Worm (Caenorhabditis elegans) whole organism, L4 larva: ENCODE measurements around the gene ttc-7.
A peak's percentile ranks its signal among the peaks of the same experiment; 100 is the strongest.

ENCODE experiments used
- R02D3.7 ChIP-seq: fragments of 150-350 bp; sonication (generic microtip); optimal IDR thresholded peaks from 3 replicates; lab custom pipeline; 2014; ENCODE audit warnings: missing biosample characterization, missing genetic modification characterization
- ceh-82 ChIP-seq: sonication (generic microtip); optimal IDR thresholded peaks from 2 replicates; lab custom pipeline; 2017; ENCODE audit warnings: missing biosample characterization, missing genetic modification characterization
- lin-38 ChIP-seq: fragments of 200-800 bp; sonication (Bioruptor generic); IDR thresholded peaks from 2 replicates; pipeline ENCODE4 v1.3.6; 2022; ENCODE audit warnings: missing genetic modification reagents, missing genetic modification characterization, missing compliant biosample characterization
- lin-39 ChIP-seq: fragments of 150-350 bp; optimal IDR thresholded peaks from 2 replicates; lab custom pipeline; 2014; ENCODE audit warnings: missing biosample characterization, missing genetic modification reagents, missing genetic modification characterization
- nhr-28 ChIP-seq: fragments of 150-350 bp; optimal IDR thresholded peaks from 2 replicates; lab custom pipeline; 2014; ENCODE audit warnings: missing biosample characterization, missing genetic modification characterization
- skn-1 ChIP-seq: fragments of 150-350 bp; optimal IDR thresholded peaks from 2 replicates; lab custom pipeline; 2014; ENCODE audit warnings: missing biosample characterization, missing genetic modification characterization

DNA sequence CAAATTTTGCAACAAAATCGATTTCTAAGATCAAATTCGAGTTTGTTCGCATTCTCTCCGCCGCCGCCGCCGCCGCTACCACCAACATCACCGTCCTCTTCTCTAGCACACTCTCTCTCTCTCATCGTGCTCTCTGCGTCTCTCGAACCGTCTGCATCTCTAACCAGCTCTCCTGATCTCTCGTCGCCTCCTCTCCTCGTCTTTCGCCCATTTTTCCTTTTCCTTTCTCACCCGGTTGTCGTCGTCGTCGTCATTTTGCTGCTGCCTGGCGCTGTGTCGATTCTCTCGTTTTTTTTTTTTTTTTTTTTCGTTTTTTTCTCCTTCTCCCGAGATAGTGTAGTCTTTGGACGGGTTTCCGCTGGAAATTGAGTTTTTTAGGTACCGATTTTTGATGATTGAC lies 66.2 kb downstream of the ttc-7 start:
- TF ChIP-seq skn-1 (tag; lab: Kevin White, UChicago) (no peak), lin-39 (tag; lab: Kevin White, UChicago) (no peak), ceh-82 (tag; lab: Kevin White, UChicago) (no peak), nhr-28 (tag; lab: Kevin White, UChicago) (peak; percentile 82), R02D3.7 (no peak), lin-38 (GFP tag; lab: Robert Waterston, UW) (peak; percentile 73)
